Fruit fly (Drosophila melanogaster) whole organism: ENCODE measurements at regions not wholly inside any gene's neighbourhood (a gene's known extent, or its start where the extent isn't known, plus 50 kb on each side); places are given as distances from the start of the nearest gene placed in this dataset.

ENCODE experiments used
- CG8478 ChIP-seq: fragments of >200 bp; optimal IDR thresholded peaks from 2 replicates; lab custom pipeline; 2018; ENCODE audit warnings: inconsistent platforms
- EcR ChIP-seq, 2 experiments: fragments of >200 bp; optimal IDR thresholded peaks; 2 replicates each; lab custom pipeline; 2017; ENCODE audit warnings: missing biosample characterization in 2 of 2, missing genetic modification characterization in 2 of 2, missing genetic modification reagents in 2 of 2
- pan ChIP-seq: fragments of >200 bp; optimal IDR thresholded peaks from 2 replicates; lab custom pipeline; 2017
- psq ChIP-seq: fragments of >200 bp; optimal IDR thresholded peaks from 2 replicates; lab custom pipeline; 2017

dm6 chr3L:10352958-10353302 lies 59.7 kb upstream of the CG12362 start:
- TF ChIP-seq EcR (GFP tag; optimal IDR thresholded peaks at IDR 0.05; lab: Kevin White, UChicago), result no peak
- no peak for TF ChIP-seq CG8478
- TF ChIP-seq psq (lab: Kevin White, UChicago), result no peak
- TF ChIP-seq pan (lab: Kevin White, UChicago), result no peak
